Fruit fly (Drosophila melanogaster): ENCODE data around the gene sNPF.

sNPF gene

dm6 chr2L:20091094-20091679, 63.5 kb downstream of the sNPF start, which contains the start of the genes CG10747 and Pyroxd1 (continued):
- TF ChIP-seq sima (GFP tag; optimal IDR thresholded peaks at IDR 0.05) (peak; percentile 64), ro (GFP tag; IDR thresholded peaks at IDR 0.05) (peak; percentile 92), CG8089 (GFP tag; optimal IDR thresholded peaks at IDR 0.05) (peak; percentile 87), CG12769 (tag; optimal IDR thresholded peaks at IDR 0.05) (peak; percentile 97), Mad (GFP tag; optimal IDR thresholded peaks at IDR 0.05) (peak; percentile 92), oc (tag; optimal IDR thresholded peaks at IDR 0.05) (peak; percentile 93), CG6175 (GFP tag; IDR thresholded peaks at IDR 0.05) (peak; percentile 88), CG2889 (GFP tag; IDR thresholded peaks at IDR 0.05) (peak; percentile 92), CG8924 (tag; optimal IDR thresholded peaks at IDR 0.05) (peak; percentile 98), Mrtf (GFP tag; IDR thresholded peaks at IDR 0.05) (peak; percentile 95), ftz-f1 (GFP tag; optimal IDR thresholded peaks at IDR 0.05) (peak; percentile 64), Spps (tag; optimal IDR thresholded peaks at IDR 0.05) (peak; percentile 88), CG5180 (GFP tag; optimal IDR thresholded peaks at IDR 0.05) (peak; percentile 85), zen2 (GFP tag; IDR thresholded peaks at IDR 0.05; ENCODE audit: partially characterized antibody) (no peak), bcd (GFP tag; optimal IDR thresholded peaks at IDR 0.05) (peak; percentile 96), MTF-1 (GFP tag; optimal IDR thresholded peaks at IDR 0.05; ENCODE audit: borderline replicate concordance) (peak; percentile 80), slou (GFP tag; optimal IDR thresholded peaks at IDR 0.05) (peak; percentile 90), Stat92E (GFP tag; optimal IDR thresholded peaks at IDR 0.05) (peak in 1 of 3 experiments; percentile 83), gem (tag; optimal IDR thresholded peaks at IDR 0.05) (peak; percentile 98), Bteb2 (GFP tag; optimal IDR thresholded peaks at IDR 0.05) (peak; percentile 92), fru (optimal IDR thresholded peaks at IDR 0.05) (no peak), CG2678 (tag; optimal IDR thresholded peaks at IDR 0.05) (peak; percentile 98), HLH3B (GFP tag; IDR thresholded peaks at IDR 0.05) (peak; percentile 93), peb (GFP tag; IDR thresholded peaks at IDR 0.05) (peak; percentile 87), Hmx (GFP tag; optimal IDR thresholded peaks at IDR 0.05) (peak; percentile 94), Camta (GFP tag; optimal IDR thresholded peaks at IDR 0.05) (peak; percentile 93), mld (GFP tag; IDR thresholded peaks at IDR 0.05; ENCODE audit: partially characterized antibody) (no peak), schlank (tag; optimal IDR thresholded peaks at IDR 0.05) (peak; percentile 94), Blimp-1 (GFP tag; optimal IDR thresholded peaks at IDR 0.05) (peak; percentile 93), Hr3 (GFP tag; optimal IDR thresholded peaks at IDR 0.05) (peak; percentile 97), MBD-R2 (GFP tag; IDR thresholded peaks at IDR 0.05) (peak; percentile 85), HmgD (GFP tag; optimal IDR thresholded peaks at IDR 0.05) (peak; percentile 89), Max (GFP tag; optimal IDR thresholded peaks at IDR 0.05) (peak; percentile 97), Awh (GFP tag; IDR thresholded peaks at IDR 0.05) (peak; percentile 86), CG7372 (GFP tag; IDR thresholded peaks at IDR 0.05) (peak; percentile 94), HHEX (GFP tag; optimal IDR thresholded peaks at IDR 0.05) (peak; percentile 94), CG4854 (GFP tag; optimal IDR thresholded peaks at IDR 0.05) (peak; percentile 94), CG13123 (GFP tag; optimal IDR thresholded peaks at IDR 0.05) (peak; percentile 94), fd102C (GFP tag; optimal IDR thresholded peaks at IDR 0.05) (peak; percentile 40), nom (GFP tag; optimal IDR thresholded peaks at IDR 0.05) (peak; percentile 95), CG14710 (tag; optimal IDR thresholded peaks at IDR 0.05) (peak; percentile 95), GATAe (GFP tag; conservative IDR thresholded peaks at IDR 0.05) (peak; percentile 74; the same call in 1 of the 2 replicates), CG15696 (tag; optimal IDR thresholded peaks at IDR 0.05) (peak; percentile 94), gro (GFP tag; optimal IDR thresholded peaks at IDR 0.05) (peak; percentile 95), Hr51 (GFP tag; optimal IDR thresholded peaks at IDR 0.05) (peak; percentile 94 to 97), CG1602 (GFP tag; optimal IDR thresholded peaks at IDR 0.05) (peak; percentile 98), bbx (GFP tag; IDR thresholded peaks at IDR 0.05; ENCODE audit: partially characterized antibody) (no peak), CG10209 (GFP tag; optimal IDR thresholded peaks at IDR 0.05) (peak; percentile 98), vnd (GFP tag; IDR thresholded peaks at IDR 0.05; ENCODE audit: partially characterized antibody) (no peak)

Data from whole organism, embryonic.